Worm (Caenorhabditis elegans) whole organism, young adult: ENCODE results near the gene C54D10.3.

Source experiments
- B0336.3 ChIP-seq: fragments of 200-800 bp; sonication (Bioruptor generic); IDR thresholded peaks from 2 replicates; pipeline ENCODE4 v1.3.6; 2022; ENCODE audit warnings: missing genetic modification characterization, missing compliant biosample characterization
- F23B12.7 ChIP-seq: sonication (generic microtip); optimal IDR thresholded peaks from 2 replicates; lab custom pipeline; 2017; ENCODE audit warnings: missing genetic modification characterization, mild to moderate bottlenecking, missing compliant biosample characterization, antibody characterized with exemption, moderate library complexity; ENCODE audit not compliant: insufficient read depth
- F33H1.4 ChIP-seq: fragments of 200-800 bp; sonication (Bioruptor generic); IDR thresholded peaks from 2 replicates; pipeline ENCODE4 v1.3.6; 2022; ENCODE audit warnings: missing genetic modification reagents, missing genetic modification characterization, missing compliant biosample characterization
- F37B4.10 ChIP-seq: fragments of 200-800 bp; sonication (Bioruptor generic); IDR thresholded peaks from 2 replicates; pipeline ENCODE4 v1.3.6; 2022; ENCODE audit warnings: missing genetic modification characterization, missing compliant biosample characterization
- K12H6.12 ChIP-seq: fragments of 200-800 bp; sonication (Bioruptor generic); optimal IDR thresholded peaks from 2 replicates; lab custom pipeline; 2018; ENCODE audit warnings: mild to moderate bottlenecking, missing genetic modification characterization, missing compliant biosample characterization
- T26A5.8 ChIP-seq: sonication (generic microtip); optimal IDR thresholded peaks from 2 replicates; lab custom pipeline; 2016; ENCODE audit warnings: missing genetic modification characterization, missing compliant biosample characterization
- Y53F4B.3 ChIP-seq: fragments of 200-800 bp; sonication (Bioruptor generic); IDR thresholded peaks from 2 replicates; pipeline ENCODE4 v1.3.6; 2022; ENCODE audit warnings: missing genetic modification reagents, missing genetic modification characterization, missing compliant biosample characterization
- Y53G8AR.9 ChIP-seq: fragments of 200-800 bp; sonication (Bioruptor generic); conservative IDR thresholded peaks from 2 replicates; pipeline ENCODE4 v1.3.6; 2022; ENCODE audit warnings: missing genetic modification reagents, missing genetic modification characterization, missing compliant biosample characterization
- Y56A3A.18 ChIP-seq: fragments of 200-800 bp; sonication (Bioruptor generic); IDR thresholded peaks from 2 replicates; pipeline ENCODE4 v1.3.6; 2022; ENCODE audit warnings: missing genetic modification reagents, missing genetic modification characterization, missing compliant biosample characterization
- Y79H2A.3 ChIP-seq: fragments of 200-800 bp; sonication (Bioruptor generic); conservative IDR thresholded peaks from 2 replicates; pipeline ENCODE4 v1.3.6; 2022; ENCODE audit warnings: missing genetic modification reagents, missing genetic modification characterization, missing compliant biosample characterization
- ama-1 ChIP-seq, 3 experiments: fragments of 150-350 bp in 1 of 3; sonication (generic microtip) in 2 of 3; optimal IDR thresholded peaks; 2 replicates each; lab custom pipeline; 2014 to 2018; ENCODE audit warnings: missing biosample characterization in 2 of 3, missing genetic modification characterization in 2 of 3, missing genetic modification reagents in 2 of 3
- aptf-3 ChIP-seq: fragments of 200-800 bp; sonication (Bioruptor generic); IDR thresholded peaks from 2 replicates; pipeline ENCODE4 v1.3.6; 2022; ENCODE audit warnings: missing genetic modification characterization, missing compliant biosample characterization
- athp-1 ChIP-seq: sonication (generic microtip); optimal IDR thresholded peaks from 2 replicates; lab custom pipeline; 2017; ENCODE audit warnings: mild to moderate bottlenecking, missing genetic modification characterization, missing compliant biosample characterization
- attf-3 ChIP-seq: fragments of 200-800 bp; sonication (Bioruptor generic); conservative IDR thresholded peaks from 2 replicates; pipeline ENCODE4 v1.3.6; 2022; ENCODE audit warnings: missing genetic modification reagents, missing genetic modification characterization, missing compliant biosample characterization
- bed-2 ChIP-seq: fragments of 200-800 bp; sonication (Bioruptor generic); IDR thresholded peaks from 2 replicates; pipeline ENCODE4 v1.3.6; 2022; ENCODE audit warnings: missing genetic modification reagents, missing genetic modification characterization, missing compliant biosample characterization
- cebp-1 ChIP-seq, 2 experiments: fragments of 200-800 bp in 1 of 2; sonication (Bioruptor generic) in 1 of 2; sonication (generic microtip) in 1 of 2; IDR thresholded peaks in 1 of 2; optimal IDR thresholded peaks in 1 of 2; 2 replicates each; pipeline versions ENCODE4 v1.3.6 to Lab custom; 2017 to 2022; ENCODE audit warnings: missing compliant biosample characterization in 2 of 2, missing genetic modification characterization in 2 of 2, mild to moderate bottlenecking in 1 of 2, missing genetic modification reagents in 1 of 2, moderate library complexity in 1 of 2
- ceh-100 ChIP-seq: fragments of 200-800 bp; sonication (Bioruptor generic); IDR thresholded peaks from 2 replicates; pipeline ENCODE4 v1.3.6; 2022; ENCODE audit warnings: missing genetic modification reagents, missing genetic modification characterization, missing compliant biosample characterization
- ceh-40 ChIP-seq: fragments of 200-800 bp; sonication (Bioruptor generic); IDR thresholded peaks from 2 replicates; pipeline ENCODE4 v1.3.6; 2022; ENCODE audit warnings: missing genetic modification characterization, missing compliant biosample characterization
- ceh-58 ChIP-seq: fragments of 200-800 bp; sonication (Bioruptor generic); IDR thresholded peaks from 2 replicates; pipeline ENCODE4 v1.3.6; 2022; ENCODE audit warnings: missing genetic modification characterization, missing compliant biosample characterization
- ceh-91 ChIP-seq: fragments of 200-800 bp; sonication (Bioruptor generic); IDR thresholded peaks from 2 replicates; pipeline ENCODE4 v1.3.6; 2022; ENCODE audit warnings: missing genetic modification reagents, missing genetic modification characterization, missing compliant biosample characterization
- chd-7 ChIP-seq: sonication (generic microtip); optimal IDR thresholded peaks from 2 replicates; lab custom pipeline; 2016; ENCODE audit warnings: mild to moderate bottlenecking, missing genetic modification characterization, moderate library complexity, missing compliant biosample characterization
- egl-18 ChIP-seq: fragments of 200-800 bp; sonication (Bioruptor generic); IDR thresholded peaks from 2 replicates; pipeline ENCODE4 v1.3.6; 2022; ENCODE audit warnings: missing genetic modification reagents, missing genetic modification characterization, missing compliant biosample characterization
- hlh-26 ChIP-seq: fragments of 200-800 bp; sonication (Bioruptor generic); conservative IDR thresholded peaks from 2 replicates; pipeline ENCODE4 v1.3.6; 2022; ENCODE audit warnings: missing genetic modification reagents, missing genetic modification characterization, missing compliant biosample characterization
- let-526 ChIP-seq: fragments of 200-800 bp; sonication (Bioruptor generic); IDR thresholded peaks from 2 replicates; pipeline ENCODE4 v1.3.6; 2022; ENCODE audit warnings: missing genetic modification reagents, missing genetic modification characterization, missing compliant biosample characterization
- lin-35 ChIP-seq, 3 experiments: fragments of 150-350 bp in 2 of 3; sonication (generic microtip) in 1 of 3; optimal IDR thresholded peaks; 2 replicates each; lab custom pipeline; 2014 to 2018; ENCODE audit warnings: missing biosample characterization in 3 of 3, missing genetic modification characterization in 3 of 3, missing genetic modification reagents in 3 of 3
- lin-40 ChIP-seq: sonication (generic microtip); optimal IDR thresholded peaks from 2 replicates; lab custom pipeline; 2016; ENCODE audit warnings: missing genetic modification characterization, mild to moderate bottlenecking, missing compliant biosample characterization, missing genotype, missing genetic modification reagents
- lin-54 ChIP-seq: fragments of 200-800 bp; sonication (Bioruptor generic); optimal IDR thresholded peaks from 2 replicates; lab custom pipeline; 2018; ENCODE audit warnings: mild to moderate bottlenecking, missing genetic modification characterization, missing compliant biosample characterization
- lir-1 ChIP-seq: fragments of 200-800 bp; sonication (Bioruptor generic); conservative IDR thresholded peaks from 2 replicates; pipeline ENCODE4 v1.3.6; 2022; ENCODE audit warnings: missing genetic modification reagents, missing genetic modification characterization, missing compliant biosample characterization
- lsl-1 ChIP-seq: fragments of 200-800 bp; sonication (Bioruptor generic); optimal IDR thresholded peaks from 2 replicates; lab custom pipeline; 2018; ENCODE audit warnings: mild to moderate bottlenecking, missing genetic modification characterization, moderate library complexity, missing compliant biosample characterization
- madf-10 ChIP-seq: sonication (generic microtip); optimal IDR thresholded peaks from 2 replicates; lab custom pipeline; 2016; ENCODE audit warnings: mild to moderate bottlenecking, missing genetic modification characterization, missing compliant biosample characterization
- madf-6 ChIP-seq: fragments of 200-800 bp; sonication (Bioruptor generic); IDR thresholded peaks from 2 replicates; pipeline ENCODE4 v1.3.6; 2022; ENCODE audit warnings: missing genetic modification reagents, missing genetic modification characterization, missing compliant biosample characterization
- rec-8 ChIP-seq, 2 experiments: sonication (generic microtip); optimal IDR thresholded peaks; 2 replicates each; lab custom pipeline; 2016; ENCODE audit warnings: mild to moderate bottlenecking in 2 of 2, missing genetic modification characterization in 2 of 2, missing genetic modification reagents in 2 of 2, missing genotype in 2 of 2, missing biosample characterization in 1 of 2, missing compliant biosample characterization in 1 of 2, moderate library complexity in 1 of 2
- somi-1 ChIP-seq: fragments of 200-800 bp; sonication (Bioruptor generic); optimal IDR thresholded peaks from 2 replicates; lab custom pipeline; 2018; ENCODE audit warnings: mild to moderate bottlenecking, missing genetic modification characterization, missing compliant biosample characterization
- sptf-2 ChIP-seq: fragments of 200-800 bp; sonication (Bioruptor generic); optimal IDR thresholded peaks from 2 replicates; lab custom pipeline; 2018; ENCODE audit warnings: mild to moderate bottlenecking, missing genetic modification characterization, missing compliant biosample characterization
- xnd-1 ChIP-seq: sonication (generic microtip); optimal IDR thresholded peaks from 2 replicates; lab custom pipeline; 2016; ENCODE audit warnings: missing genotype, missing genetic modification reagents, missing genetic modification characterization, missing compliant biosample characterization
- ztf-28 ChIP-seq: fragments of 200-800 bp; sonication (Bioruptor generic); IDR thresholded peaks from 2 replicates; pipeline ENCODE4 v1.3.6; 2022; ENCODE audit warnings: missing genetic modification reagents, missing genetic modification characterization, missing compliant biosample characterization
- ztf-6 ChIP-seq: fragments of 200-800 bp; sonication (Bioruptor generic); IDR thresholded peaks from 2 replicates; pipeline ENCODE4 v1.3.6; 2022; ENCODE audit warnings: missing genetic modification reagents, missing genetic modification characterization, missing compliant biosample characterization

The C54D10.3 gene

ce11 chrV:12432111-12432510 lies 13.7 kb downstream of the C54D10.3 start, which contains the start of gene C54D10.13:
TSS of gene C54D10.13 (minus strand) at chrV:12432289.
- TF ChIP-seq K12H6.12 (tag; lab: Kevin White, UChicago) (no peak), hlh-26 (no peak), madf-10 (tag; lab: Kevin White, UChicago) (no peak), egl-18 (GFP tag; lab: Robert Waterston, UW) (no peak), ceh-58 (GFP tag; lab: Robert Waterston, UW) (no peak), ztf-6 (no peak), somi-1 (GFP tag; lab: Kevin White, UChicago) (no peak), F33H1.4 (no peak), lin-35 (GFP tag; optimal IDR thresholded peaks at IDR 0.05; lab: Kevin White, UChicago) (no peak), ama-1 (optimal IDR thresholded peaks at IDR 0.05; lab: Kevin White, UChicago) (no peak), ama-1 (GFP tag; optimal IDR thresholded peaks at IDR 0.05; lab: Kevin White, UChicago) (no peak), F23B12.7 (tag; lab: Kevin White, UChicago) (no peak), xnd-1 (tag; lab: Kevin White, UChicago) (no peak), cebp-1 (GFP tag; IDR thresholded peaks at IDR 0.05; lab: Robert Waterston, UW) (no peak), cebp-1 (tag; optimal IDR thresholded peaks at IDR 0.05; lab: Kevin White, UChicago) (no peak), ztf-28 (GFP tag; lab: Robert Waterston, UW) (no peak), ceh-91 (GFP tag; lab: Robert Waterston, UW) (no peak), lin-54 (GFP tag; lab: Kevin White, UChicago) (no peak), attf-3 (no peak)

ce11 chrV:12433105-12433504 lies 14.7 kb downstream of the C54D10.3 start:
- TF ChIP-seq athp-1 (tag; lab: Kevin White, UChicago) (no peak), lir-1 (GFP tag; lab: Robert Waterston, UW) (no peak), F37B4.10 (no peak), ceh-100 (GFP tag; lab: Robert Waterston, UW) (no peak), let-526 (GFP tag; lab: Robert Waterston, UW) (no peak), Y53F4B.3 (no peak), lin-40 (no peak), bed-2 (GFP tag; lab: Robert Waterston, UW) (no peak), rec-8 (tag; optimal IDR thresholded peaks at IDR 0.05; lab: Kevin White, UChicago) (no peak)

ce11 chrV:12433717-12434116 lies 15.3 kb downstream of the C54D10.3 start, which contains the start of gene srh-25:
TSS of gene srh-25 (minus strand) at chrV:12433817.
- TF ChIP-seq lsl-1 (GFP tag; lab: Kevin White, UChicago), result no peak
- no peak for TF ChIP-seq madf-6 (GFP tag; lab: Robert Waterston, UW)
- TF ChIP-seq aptf-3, result no peak
- TF ChIP-seq rec-8 (tag; optimal IDR thresholded peaks at IDR 0.05; lab: Kevin White, UChicago), result no peak
- TF ChIP-seq let-526 (GFP tag; lab: Robert Waterston, UW), result no peak
- TF ChIP-seq Y79H2A.3 (GFP tag; lab: Robert Waterston, UW), result no peak
- TF ChIP-seq T26A5.8 (tag; lab: Kevin White, UChicago), result no peak
- TF ChIP-seq sptf-2, result no peak
- no peak for TF ChIP-seq chd-7 (tag; lab: Kevin White, UChicago)
- TF ChIP-seq ceh-40 (GFP tag; lab: Robert Waterston, UW), result no peak
- TF ChIP-seq Y53G8AR.9 (GFP tag; lab: Robert Waterston, UW), result no peak
- TF ChIP-seq Y56A3A.18 (GFP tag; lab: Robert Waterston, UW), result no peak
- TF ChIP-seq B0336.3 (GFP tag; lab: Robert Waterston, UW), result no peak
